Worm (Caenorhabditis elegans): ENCODE measurements around the gene glb-21.

glb-21 gene

ce11 chrIV:10697022-10697979 is 14.3 kb downstream of the glb-21 start, which contains the start of gene allo-1 (continued):
- TF ChIP-seq repo-1 (tag; optimal IDR thresholded peaks at IDR 0.05), result no peak
- peak; percentile 64 for TF ChIP-seq madf-6 (GFP tag; IDR thresholded peaks at IDR 0.05)
- TF ChIP-seq F57C9.4 (tag; optimal IDR thresholded peaks at IDR 0.05), result no peak
- peak; percentile 52 for TF ChIP-seq lin-40 (tag; optimal IDR thresholded peaks at IDR 0.05)
- TF ChIP-seq let-526 (GFP tag; IDR thresholded peaks at IDR 0.05), result no peak
- no peak for TF ChIP-seq sdz-38 (tag; optimal IDR thresholded peaks at IDR 0.05)
- peak; percentile 62 for TF ChIP-seq efl-1 (GFP tag; optimal IDR thresholded peaks at IDR 0.05)
- TF ChIP-seq ztf-26 (tag; optimal IDR thresholded peaks at IDR 0.05), result no peak
- no peak for TF ChIP-seq lsy-27 (tag; optimal IDR thresholded peaks at IDR 0.05; ENCODE audit: borderline replicate concordance, insufficient read depth)
- no peak for TF ChIP-seq hsf-1 (GFP tag; IDR thresholded peaks at IDR 0.05)
- no peak for TF ChIP-seq Y67H2A.10 (GFP tag; conservative IDR thresholded peaks at IDR 0.05)
- TF ChIP-seq F39B2.1 (GFP tag; IDR thresholded peaks at IDR 0.05), result no peak
- TF ChIP-seq lin-26 (GFP tag; IDR thresholded peaks at IDR 0.05), result no peak
- TF ChIP-seq F52B5.7 (tag; optimal IDR thresholded peaks at IDR 0.05), result no peak

- TF ChIP-seq lsl-1 (GFP tag; optimal IDR thresholded peaks at IDR 0.05) (no peak), ceh-91 (GFP tag; IDR thresholded peaks at IDR 0.05) (no peak), lin-54 (GFP tag; optimal IDR thresholded peaks at IDR 0.05) (no peak), cebp-1 (GFP tag; IDR thresholded peaks at IDR 0.05) (no peak), cebp-1 (tag; optimal IDR thresholded peaks at IDR 0.05) (no peak), zim-3 (tag; optimal IDR thresholded peaks at IDR 0.05) (no peak), somi-1 (GFP tag; optimal IDR thresholded peaks at IDR 0.05) (no peak), Y56A3A.18 (GFP tag; IDR thresholded peaks at IDR 0.05) (no peak), lin-40 (tag; optimal IDR thresholded peaks at IDR 0.05) (no peak), T26A5.8 (tag; optimal IDR thresholded peaks at IDR 0.05) (no peak), efl-1 (GFP tag; optimal IDR thresholded peaks at IDR 0.05) (no peak), ccch-3 (GFP tag; optimal IDR thresholded peaks at IDR 0.05) (no peak), F39B2.1 (GFP tag; IDR thresholded peaks at IDR 0.05) (no peak), ztf-22 (GFP tag; optimal IDR thresholded peaks at IDR 0.05) (no peak), bed-2 (GFP tag; IDR thresholded peaks at IDR 0.05) (no peak), madf-8 (GFP tag; conservative IDR thresholded peaks at IDR 0.05) (no peak), lir-1 (GFP tag; conservative IDR thresholded peaks at IDR 0.05) (no peak), ztf-26 (tag; optimal IDR thresholded peaks at IDR 0.05) (no peak), nfyb-1 (GFP tag; IDR thresholded peaks at IDR 0.05) (no peak)
Observed at ce11 chrIV:10695203-10695602, 16.4 kb downstream of the glb-21 start, which contains the start of gene R102.4. TSS of gene R102.4 (minus strand) at chrIV:10695303.

- TF ChIP-seq ceh-79 (tag; optimal IDR thresholded peaks at IDR 0.05), result no peak
- no peak for TF ChIP-seq let-607 (tag; optimal IDR thresholded peaks at IDR 0.05)
- TF ChIP-seq ccch-3 (GFP tag; optimal IDR thresholded peaks at IDR 0.05), result no peak
- TF ChIP-seq F37B4.10 (GFP tag; IDR thresholded peaks at IDR 0.05), result no peak
- TF ChIP-seq snpc-1.3 (tag; optimal IDR thresholded peaks at IDR 0.05; ENCODE audit: insufficient read depth), result no peak
- no peak for TF ChIP-seq B0336.3 (GFP tag; IDR thresholded peaks at IDR 0.05)
- no peak for TF ChIP-seq F22D6.2 (tag; optimal IDR thresholded peaks at IDR 0.05)
- TF ChIP-seq dox-1 (GFP tag; IDR thresholded peaks at IDR 0.05), result no peak
- TF ChIP-seq K12H6.12 (tag; optimal IDR thresholded peaks at IDR 0.05), result no peak
- no peak for TF ChIP-seq let-526 (GFP tag; IDR thresholded peaks at IDR 0.05)
Observed at ce11 chrIV:10690139-10690538, 21.5 kb downstream of the glb-21 start, which contains the start of gene R102.8. TSS of gene R102.8 (minus strand) at chrIV:10690239.

Data from whole organism, young adult.